Worm (Caenorhabditis elegans): ENCODE data around the gene nonu-1.

DNA sequence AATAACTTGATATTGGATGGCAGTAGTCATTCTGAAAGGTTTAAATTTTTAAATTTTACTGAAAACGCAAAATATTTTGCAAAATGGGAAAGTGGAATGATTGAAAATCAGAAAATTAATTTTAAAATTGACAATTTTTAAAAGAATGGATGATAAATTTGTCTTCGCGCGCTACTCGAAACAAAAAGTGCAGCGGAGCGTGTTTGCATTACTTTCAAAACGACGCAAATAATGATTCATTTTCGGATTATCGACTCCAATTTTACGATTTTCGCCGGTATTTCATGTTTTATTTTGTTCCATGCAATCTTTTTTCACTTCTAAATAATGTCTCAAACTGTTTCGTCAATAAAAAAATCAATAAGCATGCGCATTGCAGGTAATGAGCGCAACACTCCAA is 28.6 kb upstream of the nonu-1 start, which contains the start of the genes tost-1 and arx-6:
- TF ChIP-seq ztf-11 (tag; optimal IDR thresholded peaks at IDR 0.05) (no peak), flh-1 (GFP tag; optimal IDR thresholded peaks at IDR 0.05) (no peak), pha-4 (tag; optimal IDR thresholded peaks at IDR 0.05) (peak; percentile 19), elt-1 (tag; optimal IDR thresholded peaks at IDR 0.05; ENCODE audit: borderline replicate concordance, insufficient read depth) (no peak), snpc-4 (tag; optimal IDR thresholded peaks at IDR 0.05) (no peak), nhr-237 (tag; optimal IDR thresholded peaks at IDR 0.05) (no peak), unc-62 (GFP tag; optimal IDR thresholded peaks at IDR 0.05) (no peak), ceh-39 (tag; optimal IDR thresholded peaks at IDR 0.05) (no peak)

Data from whole organism, mixed stage, embryonic.